Fruit fly (Drosophila melanogaster) whole organism, embryonic: ENCODE results near the gene CG7889.

ENCODE experiments used
- Atf3 ChIP-seq: fragments of 200-800 bp; sonication (Bioruptor generic); optimal IDR thresholded peaks from 3 replicates; lab custom pipeline; 2016; ENCODE audit warnings: missing biosample characterization, missing genetic modification characterization
- CG10209 ChIP-seq: fragments of 200-800 bp; sonication (Bioruptor generic); optimal IDR thresholded peaks from 3 replicates; lab custom pipeline; 2017; ENCODE audit warnings: missing biosample characterization, mild to moderate bottlenecking, missing genetic modification characterization, missing genetic modification reagents
- CG10462 ChIP-seq: fragments of 200-800 bp; sonication (Bioruptor generic); optimal IDR thresholded peaks from 2 replicates; lab custom pipeline; 2016; ENCODE audit warnings: missing biosample characterization, missing genetic modification characterization
- CG12071 ChIP-seq: fragments of 200-800 bp; sonication (Bioruptor generic); optimal IDR thresholded peaks from 3 replicates; lab custom pipeline; 2018; ENCODE audit warnings: missing biosample characterization, mild to moderate bottlenecking, missing genetic modification characterization
- CG12299 ChIP-seq: fragments of 200-800 bp; sonication (Bioruptor generic); optimal IDR thresholded peaks from 2 replicates; lab custom pipeline; 2018; ENCODE audit warnings: missing biosample characterization, mild to moderate bottlenecking, missing genetic modification characterization
- CG13287 ChIP-seq: fragments of 200-800 bp; sonication (Bioruptor generic); IDR thresholded peaks from 2 replicates; pipeline ENCODE4 v1.3.6; 2022; ENCODE audit warnings: missing biosample characterization, missing genetic modification characterization; ENCODE audit not compliant: partially characterized antibody
- CG14050 ChIP-seq: fragments of 200-800 bp; sonication (Bioruptor generic); IDR thresholded peaks from 3 replicates; pipeline ENCODE4 v1.3.6; 2022; ENCODE audit warnings: missing biosample characterization, missing genetic modification characterization
- CG14710 ChIP-seq: fragments of 200-800 bp; sonication (Bioruptor generic); optimal IDR thresholded peaks from 3 replicates; lab custom pipeline; 2019; ENCODE audit warnings: missing biosample characterization, mild to moderate bottlenecking, missing genetic modification characterization, moderate library complexity
- CG15073 ChIP-seq: fragments of 200-800 bp; sonication (Bioruptor generic); optimal IDR thresholded peaks from 2 replicates; lab custom pipeline; 2016; ENCODE audit warnings: missing biosample characterization, missing genetic modification characterization
- CG1602 ChIP-seq: fragments of 200-800 bp; sonication (Bioruptor generic); optimal IDR thresholded peaks from 3 replicates; lab custom pipeline; 2016; ENCODE audit warnings: missing biosample characterization, missing genetic modification characterization
- CG17385 ChIP-seq: fragments of 200-800 bp; sonication (Bioruptor generic); optimal IDR thresholded peaks from 3 replicates; lab custom pipeline; 2018; ENCODE audit warnings: missing biosample characterization, mild to moderate bottlenecking, missing genetic modification characterization
- CG17612 ChIP-seq: fragments of 200-800 bp; sonication (Bioruptor generic); IDR thresholded peaks from 2 replicates; pipeline ENCODE4 v1.3.6; 2022; ENCODE audit warnings: missing biosample characterization, missing genetic modification characterization
- CG2875 ChIP-seq: fragments of 200-800 bp; sonication (Bioruptor generic); optimal IDR thresholded peaks from 2 replicates; lab custom pipeline; 2017; ENCODE audit warnings: missing biosample characterization, mild to moderate bottlenecking, missing genetic modification characterization, missing genetic modification reagents
- CG32772 ChIP-seq: fragments of 200-800 bp; sonication (Bioruptor generic); IDR thresholded peaks from 2 replicates; pipeline ENCODE4 v1.3.6; 2022; ENCODE audit warnings: missing biosample characterization, missing genetic modification characterization
- CG42726 ChIP-seq: fragments of 200-800 bp; sonication (Bioruptor generic); IDR thresholded peaks from 2 replicates; pipeline ENCODE4 v1.3.6; 2022; ENCODE audit warnings: missing biosample characterization, missing genetic modification characterization; ENCODE audit not compliant: partially characterized antibody
- CG4424 ChIP-seq: fragments of 200-800 bp; sonication (Bioruptor generic); optimal IDR thresholded peaks from 3 replicates; lab custom pipeline; 2016; ENCODE audit warnings: missing biosample characterization, missing genetic modification characterization
- CG7556 ChIP-seq: fragments of 200-800 bp; sonication (Bioruptor generic); optimal IDR thresholded peaks from 2 replicates; lab custom pipeline; 2017; ENCODE audit warnings: missing biosample characterization, mild to moderate bottlenecking, missing genetic modification characterization
- CG7839 ChIP-seq: fragments of 200-800 bp; sonication (Bioruptor generic); optimal IDR thresholded peaks from 3 replicates; lab custom pipeline; 2018; ENCODE audit warnings: missing biosample characterization, mild to moderate bottlenecking, missing genetic modification characterization, moderate library complexity
- CG8359 ChIP-seq: fragments of 200-800 bp; sonication (Bioruptor generic); optimal IDR thresholded peaks from 2 replicates; lab custom pipeline; 2017; ENCODE audit warnings: missing biosample characterization, mild to moderate bottlenecking, missing genetic modification characterization, borderline replicate concordance
- CG8765 ChIP-seq: fragments of 200-800 bp; sonication (Bioruptor generic); IDR thresholded peaks from 2 replicates; pipeline ENCODE4 v1.3.6; 2022; ENCODE audit warnings: missing biosample characterization, missing genetic modification characterization
- CG9215 ChIP-seq: fragments of 200-800 bp; sonication (Bioruptor generic); IDR thresholded peaks from 2 replicates; pipeline ENCODE4 v1.3.6; 2022; ENCODE audit warnings: missing biosample characterization, missing genetic modification characterization
- D19A ChIP-seq: fragments of 200-800 bp; optimal IDR thresholded peaks from 3 replicates; lab custom pipeline; 2019; ENCODE audit warnings: missing biosample characterization, mild to moderate bottlenecking, missing genetic modification characterization, moderate library complexity
- Doc3 ChIP-seq: fragments of 200-800 bp; sonication (Bioruptor generic); IDR thresholded peaks from 3 replicates; pipeline ENCODE4 v1.3.6; 2022; ENCODE audit warnings: missing biosample characterization, missing genetic modification characterization; ENCODE audit not compliant: partially characterized antibody
- Dref ChIP-seq: fragments of 200-800 bp; sonication (Bioruptor generic); IDR thresholded peaks from 2 replicates; pipeline ENCODE4 v1.3.6; 2022; ENCODE audit warnings: missing biosample characterization, missing genetic modification characterization
- E2f1 ChIP-seq: fragments of 200-800 bp; sonication (Bioruptor generic); IDR thresholded peaks from 2 replicates; pipeline ENCODE4 v1.3.6; 2022; ENCODE audit warnings: missing biosample characterization, missing genetic modification characterization
- Eip74EF ChIP-seq, 2 experiments: fragments of 200-800 bp in 1 of 2; fragments of >200 bp in 1 of 2; sonication (Bioruptor generic) in 1 of 2; optimal IDR thresholded peaks; 2 replicates each; lab custom pipeline; 2017 to 2019; ENCODE audit warnings: missing biosample characterization in 2 of 2, missing genetic modification characterization in 2 of 2, mild to moderate bottlenecking in 1 of 2, moderate library complexity in 1 of 2
- Elba2 ChIP-seq: fragments of 200-800 bp; sonication (Bioruptor generic); optimal IDR thresholded peaks from 3 replicates; lab custom pipeline; 2016; ENCODE audit warnings: missing biosample characterization, missing genetic modification characterization
- HmgD ChIP-seq: fragments of 200-800 bp; sonication (Bioruptor generic); optimal IDR thresholded peaks from 3 replicates; lab custom pipeline; 2016; ENCODE audit warnings: missing biosample characterization, missing genetic modification characterization
- Kr ChIP-seq: fragments of 200-800 bp; sonication (Bioruptor generic); optimal IDR thresholded peaks from 2 replicates; lab custom pipeline; 2017; ENCODE audit warnings: missing biosample characterization, mild to moderate bottlenecking, missing genetic modification characterization
- Meics ChIP-seq: fragments of 200-800 bp; sonication (Bioruptor generic); optimal IDR thresholded peaks from 2 replicates; lab custom pipeline; 2017; ENCODE audit warnings: missing biosample characterization, mild to moderate bottlenecking, missing genetic modification characterization
- Myb ChIP-seq: fragments of 200-800 bp; sonication (Bioruptor generic); optimal IDR thresholded peaks from 2 replicates; lab custom pipeline; 2016; ENCODE audit warnings: missing biosample characterization, missing genetic modification characterization
- Opbp ChIP-seq: fragments of 200-800 bp; sonication (Bioruptor generic); IDR thresholded peaks from 3 replicates; pipeline ENCODE4 v1.3.6; 2022; ENCODE audit warnings: missing biosample characterization, missing genetic modification characterization; ENCODE audit not compliant: partially characterized antibody
- Pdp1 ChIP-seq, 2 experiments: fragments of 200-800 bp; sonication (Bioruptor generic); optimal IDR thresholded peaks; 3 replicates each; lab custom pipeline; 2016; ENCODE audit warnings: missing biosample characterization in 2 of 2, missing genetic modification characterization in 2 of 2, mild to moderate bottlenecking in 1 of 2, moderate library complexity in 1 of 2
- Usf ChIP-seq: fragments of 200-800 bp; sonication (Bioruptor generic); optimal IDR thresholded peaks from 2 replicates; lab custom pipeline; 2017; ENCODE audit warnings: missing genotype, missing biosample characterization, missing genetic modification characterization
- aop ChIP-seq: fragments of 200-800 bp; sonication (Bioruptor generic); IDR thresholded peaks from 2 replicates; pipeline ENCODE4 v1.3.6; 2022; ENCODE audit warnings: missing biosample characterization, missing genetic modification characterization
- bowl ChIP-seq: fragments of 200-800 bp; sonication (Bioruptor generic); IDR thresholded peaks from 2 replicates; pipeline ENCODE4 v1.3.6; 2022; ENCODE audit warnings: missing biosample characterization, missing genetic modification characterization
- cato ChIP-seq: fragments of 200-800 bp; sonication (Bioruptor generic); optimal IDR thresholded peaks from 2 replicates; lab custom pipeline; 2016; ENCODE audit warnings: missing biosample characterization, missing genetic modification characterization, borderline replicate concordance
- dysf ChIP-seq: fragments of 200-800 bp; sonication (Bioruptor generic); IDR thresholded peaks from 3 replicates; pipeline ENCODE4 v1.3.6; 2022; ENCODE audit warnings: missing biosample characterization, missing genetic modification characterization
- fru ChIP-seq: fragments of >200 bp; optimal IDR thresholded peaks from 2 replicates; lab custom pipeline; 2017
- hbn ChIP-seq: fragments of 200-800 bp; sonication (Bioruptor generic); IDR thresholded peaks from 2 replicates; pipeline ENCODE4 v1.3.6; 2022; ENCODE audit warnings: missing biosample characterization, missing genetic modification characterization; ENCODE audit not compliant: partially characterized antibody
- jumu ChIP-seq: fragments of 200-800 bp; sonication (Bioruptor generic); optimal IDR thresholded peaks from 3 replicates; lab custom pipeline; 2016; ENCODE audit warnings: missing biosample characterization, missing genetic modification characterization
- kni ChIP-seq: fragments of 200-800 bp; sonication (Bioruptor generic); optimal IDR thresholded peaks from 3 replicates; lab custom pipeline; 2017; ENCODE audit warnings: mild to moderate bottlenecking, missing biosample characterization, missing genetic modification reagents, missing genetic modification characterization
- oc ChIP-seq: fragments of 200-800 bp; sonication (Bioruptor generic); optimal IDR thresholded peaks from 2 replicates; lab custom pipeline; 2018; ENCODE audit warnings: missing biosample characterization, mild to moderate bottlenecking, missing genetic modification characterization, moderate library complexity
- org-1 ChIP-seq: fragments of 200-800 bp; sonication (Bioruptor generic); optimal IDR thresholded peaks from 2 replicates; lab custom pipeline; 2017; ENCODE audit warnings: missing biosample characterization, missing genetic modification characterization
- row ChIP-seq: fragments of 200-800 bp; sonication (Bioruptor generic); IDR thresholded peaks from 3 replicates; pipeline ENCODE4 v1.3.6; 2022; ENCODE audit warnings: missing biosample characterization, missing genetic modification characterization
- sc ChIP-seq, 3 experiments: fragments of >200 bp in 2 of 3; fragments of 200-800 bp in 1 of 3; sonication (Bioruptor generic) in 1 of 3; optimal IDR thresholded peaks; 2 replicates in 2 of 3; 3 replicates in 1 of 3; lab custom pipeline; 2017; ENCODE audit warnings: mild to moderate bottlenecking in 1 of 3, missing biosample characterization in 1 of 3, missing genetic modification characterization in 1 of 3, missing genetic modification reagents in 1 of 3
- tap ChIP-seq: fragments of 200-800 bp; optimal IDR thresholded peaks from 3 replicates; lab custom pipeline; 2019; ENCODE audit warnings: missing biosample characterization, mild to moderate bottlenecking, missing genetic modification characterization, moderate library complexity
- tgo ChIP-seq: fragments of 200-800 bp; sonication (Bioruptor generic); IDR thresholded peaks from 3 replicates; pipeline ENCODE4 v1.3.6; 2022; ENCODE audit warnings: missing biosample characterization, missing genetic modification characterization
- trem ChIP-seq: fragments of 200-800 bp; optimal IDR thresholded peaks from 3 replicates; lab custom pipeline; 2019; ENCODE audit warnings: missing biosample characterization, mild to moderate bottlenecking, missing genetic modification characterization, moderate library complexity
- zfh2 ChIP-seq: fragments of 200-800 bp; sonication (Bioruptor generic); optimal IDR thresholded peaks from 2 replicates; lab custom pipeline; 2016; ENCODE audit warnings: missing biosample characterization, missing genetic modification characterization

CG7889 gene

dm6 chrX:19268484-19269068 lies 25.1 kb downstream of the CG7889 start, which contains the start of gene CG8010 (continued):
- TF ChIP-seq fru (no peak), CG7839 (tag; lab: Kevin White, UChicago) (no peak), CG17385 (GFP tag; lab: Kevin White, UChicago) (no peak), Elba2 (GFP tag; lab: Kevin White, UChicago) (no peak), CG4424 (GFP tag; lab: Kevin White, UChicago) (no peak), CG14050 (GFP tag; lab: Robert Waterston, UW) (no peak), zfh2 (GFP tag; lab: Kevin White, UChicago) (no peak), sc (optimal IDR thresholded peaks at IDR 0.05; lab: Kevin White, UChicago) (no peak), sc (GFP tag; optimal IDR thresholded peaks at IDR 0.05; lab: Kevin White, UChicago) (no peak), Myb (GFP tag; lab: Kevin White, UChicago) (peak; percentile 2), Meics (GFP tag; lab: Kevin White, UChicago) (no peak), dysf (no peak), CG8359 (GFP tag; lab: Kevin White, UChicago) (no peak), CG12071 (GFP tag; lab: Kevin White, UChicago) (no peak), cato (no peak), CG12299 (no peak), CG8765 (GFP tag; lab: Robert Waterston, UW) (no peak), Doc3 (no peak), Atf3 (no peak), aop (GFP tag; lab: Robert Waterston, UW) (no peak), D19A (tag; lab: Kevin White, UChicago) (no peak), row (GFP tag; lab: Robert Waterston, UW) (peak; percentile 53), Opbp (GFP tag; lab: Robert Waterston, UW) (no peak), CG14710 (tag; lab: Kevin White, UChicago) (peak; percentile 45), Pdp1 (GFP tag; optimal IDR thresholded peaks at IDR 0.05; lab: Kevin White, UChicago) (peak in 1 of 2 experiments; percentile 28), kni (GFP tag; lab: Kevin White, UChicago) (no peak), Usf (GFP tag; lab: Kevin White, UChicago) (no peak), oc (tag; lab: Kevin White, UChicago) (no peak), org-1 (GFP tag; lab: Kevin White, UChicago) (no peak), CG32772 (GFP tag; lab: Robert Waterston, UW) (peak; percentile 42; the same call in 1 of the 2 replicates), CG15073 (GFP tag; lab: Kevin White, UChicago) (no peak), CG42726 (GFP tag; lab: Robert Waterston, UW) (peak; percentile 54), E2f1 (GFP tag; lab: Robert Waterston, UW) (no peak), Kr (no peak), CG17612 (GFP tag; lab: Robert Waterston, UW) (no peak), CG13287 (GFP tag; lab: Robert Waterston, UW) (peak; percentile 73), tap (tag; lab: Kevin White, UChicago) (no peak), hbn (GFP tag; lab: Robert Waterston, UW) (no peak), CG1602 (GFP tag; lab: Kevin White, UChicago) (no peak), tgo (GFP tag; lab: Robert Waterston, UW) (no peak), CG2875 (GFP tag; lab: Kevin White, UChicago) (no peak), Dref (GFP tag; lab: Robert Waterston, UW) (peak; percentile 79), CG7556 (GFP tag; lab: Kevin White, UChicago) (no peak), CG10462 (no peak), Eip74EF (GFP tag; optimal IDR thresholded peaks at IDR 0.05; lab: Kevin White, UChicago) (no peak), trem (tag; lab: Kevin White, UChicago) (peak; percentile 30), bowl (no peak), jumu (GFP tag; lab: Kevin White, UChicago) (no peak), CG10209 (GFP tag; lab: Kevin White, UChicago) (no peak), CG9215 (no peak), HmgD (GFP tag; lab: Kevin White, UChicago) (no peak)
